Worm (Caenorhabditis elegans): Measurements from ENCODE around the gene sfrp-1.

DNA sequence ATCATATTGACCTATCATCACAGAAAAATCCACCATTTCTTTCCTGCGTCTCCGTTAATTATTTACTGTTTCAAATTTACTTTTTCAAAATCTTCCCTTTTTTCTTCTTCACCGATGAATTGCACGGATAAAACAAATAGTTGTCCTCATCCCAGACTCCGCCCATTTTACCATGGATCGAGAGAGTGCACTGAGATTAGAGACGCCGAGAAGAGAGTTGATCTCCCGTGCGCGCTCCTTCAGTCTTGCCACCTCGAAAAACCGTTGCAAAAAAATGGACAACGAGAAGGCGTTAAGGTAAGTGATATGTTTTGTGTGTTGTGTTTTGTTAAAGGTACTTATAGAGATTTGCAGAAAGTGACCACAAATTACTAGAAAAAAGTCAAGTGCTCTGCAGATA lies 35.8 kb upstream of the sfrp-1 start, which contains the start of gene dlc-5:
- TF ChIP-seq klf-2 (GFP tag; conservative IDR thresholded peaks at IDR 0.05) = no peak
- no peak for TF ChIP-seq tab-1 (GFP tag; IDR thresholded peaks at IDR 0.05)
- TF ChIP-seq T22C8.4 (GFP tag; IDR thresholded peaks at IDR 0.05) = no peak
- TF ChIP-seq ztf-29 (GFP tag; IDR thresholded peaks at IDR 0.05) = no peak
- TF ChIP-seq flt-1 (GFP tag; IDR thresholded peaks at IDR 0.05) = no peak
- no peak for TF ChIP-seq med-1 (GFP tag; optimal IDR thresholded peaks at IDR 0.05; ENCODE audit: insufficient read depth)
- no peak for TF ChIP-seq ztf-23 (GFP tag; IDR thresholded peaks at IDR 0.05)
- TF ChIP-seq ref-1 (GFP tag; conservative IDR thresholded peaks at IDR 0.05) = no peak
- TF ChIP-seq cog-1 (tag; optimal IDR thresholded peaks at IDR 0.05) = no peak

Data from whole organism, midembryonic.